Fruit fly (Drosophila melanogaster) S2 (cell line): ENCODE results near the gene CG44532.

Experiments
- CG8478 ChIP-seq: fragments of >200 bp; optimal IDR thresholded peaks from 2 replicates; lab custom pipeline; 2018
- CTCF ChIP-seq, 2 experiments: fragments of >200 bp; optimal IDR thresholded peaks; 2 replicates each; lab custom pipeline; 2018

- TF ChIP-seq CG8478 (lab: Kevin White, UChicago) (no peak), CTCF (optimal IDR thresholded peaks at IDR 0.05; lab: Kevin White, UChicago) (no peak)
Observed at dm6 chrX:9200234-9200633, 38.3 kb downstream of the CG44532 start.
